ENCODE assay signal across 2 fruit fly cellular contexts in the genomic region with DNA sequence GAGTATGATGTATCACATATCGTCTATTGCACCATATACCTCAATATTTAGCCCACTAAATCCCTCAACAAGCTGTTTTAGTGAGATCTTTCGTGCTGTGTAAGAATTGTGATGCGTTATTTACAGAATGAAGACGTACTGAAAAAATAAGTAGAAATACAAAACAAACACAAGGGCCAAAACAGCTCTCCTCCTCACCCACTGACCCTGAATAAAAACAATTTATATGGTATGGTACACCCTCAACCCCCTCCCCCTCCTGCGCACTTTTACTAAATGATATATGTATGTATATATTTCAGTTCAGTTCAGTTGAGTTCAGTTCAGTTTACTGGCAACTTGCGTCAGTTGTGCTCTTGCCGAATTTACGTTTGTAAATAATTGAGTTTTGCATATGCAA.
TF ChIP-seq lines count a peak whose summit lies in the region.

No protein-coding gene starts in this region.

- TF ChIP-seq CTCF in whole organism, embryonic (GFP tag; optimal IDR thresholded peaks at IDR 0.05; lab: Kevin White, UChicago): no peak

TF ChIP-seq in whole organism, adult, 20 proteins besides CTCF, POLR2A, EP300 and RAD21:
- no peak for TF ChIP-seq CG7045 (GFP tag; optimal IDR thresholded peaks at IDR 0.05; lab: Kevin White, UChicago)
- TF ChIP-seq kay (GFP tag; lab: Kevin White, UChicago; ENCODE audit: borderline replicate concordance): peak; percentile 62

TF ChIP-seq in whole organism, embryonic, 481 proteins besides CTCF, POLR2A, EP300 and RAD21:
- TF ChIP-seq abd-A (tag; optimal IDR thresholded peaks at IDR 0.05; lab: Kevin White, UChicago) (peak; percentile 18), CG10654 (GFP tag; optimal IDR thresholded peaks at IDR 0.05; lab: Kevin White, UChicago) (no peak), CG12744 (GFP tag; optimal IDR thresholded peaks at IDR 0.05; lab: Kevin White, UChicago) (no peak), nau (GFP tag; optimal IDR thresholded peaks at IDR 0.05; lab: Kevin White, UChicago) (no peak), lbe (GFP tag; optimal IDR thresholded peaks at IDR 0.05; lab: Kevin White, UChicago) (no peak), CG3065 (GFP tag; optimal IDR thresholded peaks at IDR 0.05; lab: Kevin White, UChicago) (no peak), repo (GFP tag; optimal IDR thresholded peaks at IDR 0.05; lab: Kevin White, UChicago) (no peak), sd (tag; optimal IDR thresholded peaks at IDR 0.05; lab: Kevin White, UChicago) (peak; percentile 51), so (GFP tag; IDR thresholded peaks at IDR 0.05; lab: Robert Waterston, UW) (0 out of 3 replicates have a peak, but pooled peaks have one; percentile 31), Lhr (GFP tag; optimal IDR thresholded peaks at IDR 0.05; lab: Kevin White, UChicago) (no peak), nerfin-1 (tag; optimal IDR thresholded peaks at IDR 0.05; lab: Kevin White, UChicago) (no peak), inv (GFP tag; IDR thresholded peaks at IDR 0.05; lab: Robert Waterston, UW; ENCODE audit: partially characterized antibody) (no peak), fu2 (GFP tag; optimal IDR thresholded peaks at IDR 0.05; lab: Kevin White, UChicago) (no peak), CG1832 (GFP tag; optimal IDR thresholded peaks at IDR 0.05; lab: Kevin White, UChicago) (no peak), toy (GFP tag; IDR thresholded peaks at IDR 0.05; lab: Robert Waterston, UW) (no peak), crol (GFP tag; IDR thresholded peaks at IDR 0.05; lab: Robert Waterston, UW) (peak; percentile 50; the same call in 1 of the 2 replicates)
